Fruit fly (Drosophila melanogaster) whole organism, wandering third instar larva: ENCODE results near the gene CG10462.

Experiments used
- CG32264 ChIP-seq: fragments of 200-800 bp; sonication (Bioruptor generic); optimal IDR thresholded peaks from 2 replicates; lab custom pipeline; 2016; ENCODE audit warnings: missing biosample characterization, missing genetic modification characterization
- CG9705 ChIP-seq: fragments of 200-800 bp; sonication (Bioruptor generic); optimal IDR thresholded peaks from 2 replicates; lab custom pipeline; 2018; ENCODE audit warnings: missing biosample characterization, mild to moderate bottlenecking, missing genetic modification characterization
- CrebA ChIP-seq: fragments of 200-800 bp; sonication (Bioruptor generic); optimal IDR thresholded peaks from 2 replicates; lab custom pipeline; 2016; ENCODE audit warnings: missing biosample characterization, mild to moderate bottlenecking, missing genetic modification characterization, borderline replicate concordance
- Dfd ChIP-seq: fragments of >200 bp; optimal IDR thresholded peaks from 2 replicates; lab custom pipeline; 2017; ENCODE audit warnings: missing biosample characterization, missing genetic modification characterization
- Dif ChIP-seq: fragments of 200-275, 200-300 bp; sonication (Bioruptor generic); optimal IDR thresholded peaks from 2 replicates; lab custom pipeline; 2018; ENCODE audit warnings: missing biosample characterization, missing genetic modification characterization; ENCODE audit not compliant: partially characterized antibody
- GATAd ChIP-seq: sonication (Bioruptor generic); optimal IDR thresholded peaks from 2 replicates; lab custom pipeline; 2016; ENCODE audit warnings: missing biosample characterization, missing genetic modification characterization
- HLH106 ChIP-seq: fragments of 200-800 bp; optimal IDR thresholded peaks from 3 replicates; lab custom pipeline; 2019; ENCODE audit warnings: missing biosample characterization, mild to moderate bottlenecking, missing genetic modification characterization, moderate library complexity
- Hnf4 ChIP-seq: fragments of 200-800 bp; sonication (Bioruptor generic); optimal IDR thresholded peaks from 2 replicates; lab custom pipeline; 2016; ENCODE audit warnings: missing biosample characterization, mild to moderate bottlenecking, missing genetic modification characterization
- Hr78 ChIP-seq: fragments of >200 bp; optimal IDR thresholded peaks from 2 replicates; lab custom pipeline; 2017; ENCODE audit warnings: missing biosample characterization, missing genetic modification characterization
- Jra ChIP-seq: sonication (Bioruptor generic); optimal IDR thresholded peaks from 2 replicates; lab custom pipeline; 2016; ENCODE audit warnings: missing biosample characterization, missing genetic modification characterization
- Myc ChIP-seq: fragments of >200 bp; optimal IDR thresholded peaks from 2 replicates; lab custom pipeline; 2017
- N ChIP-seq: fragments of >200 bp; optimal IDR thresholded peaks from 2 replicates; lab custom pipeline; 2018; ENCODE audit warnings: missing biosample characterization, missing external identifiers, missing genetic modification characterization
- OdsH ChIP-seq: fragments of 200-800 bp; sonication (Bioruptor generic); optimal IDR thresholded peaks from 2 replicates; lab custom pipeline; 2016; ENCODE audit warnings: missing biosample characterization, mild to moderate bottlenecking, missing genetic modification characterization
- Sp1 ChIP-seq: fragments of 200-800 bp; sonication (Bioruptor generic); optimal IDR thresholded peaks from 3 replicates; lab custom pipeline; 2019; ENCODE audit warnings: missing biosample characterization, mild to moderate bottlenecking, missing genetic modification characterization, moderate library complexity
- br ChIP-seq: fragments of 200-800 bp; sonication (Bioruptor generic); optimal IDR thresholded peaks from 2 replicates; lab custom pipeline; 2016; ENCODE audit warnings: missing biosample characterization, missing genetic modification characterization
- dl ChIP-seq, 2 experiments: fragments of 175-275, 200-275 bp in 1 of 2; fragments of 200-275 bp in 1 of 2; sonication (Bioruptor generic); optimal IDR thresholded peaks; lab custom pipeline; 2018; ENCODE audit warnings: mild to moderate bottlenecking in 2 of 2, missing biosample characterization in 2 of 2, missing genetic modification characterization in 2 of 2, moderate library complexity in 2 of 2; ENCODE audit not compliant: partially characterized antibody in 2 of 2, insufficient read depth in 1 of 2
- dmrt93B ChIP-seq: fragments of 200-800 bp; sonication (Bioruptor generic); optimal IDR thresholded peaks from 2 replicates; lab custom pipeline; 2018; ENCODE audit warnings: missing biosample characterization, mild to moderate bottlenecking, missing genetic modification characterization
- foxo ChIP-seq, 2 experiments: fragments of 200-800 bp; sonication (Bioruptor generic); optimal IDR thresholded peaks; 2 replicates in 1 of 2; 3 replicates in 1 of 2; lab custom pipeline; 2016 to 2017; ENCODE audit warnings: missing biosample characterization in 2 of 2, missing genetic modification characterization in 2 of 2
- h ChIP-seq: fragments of 200-800 bp; sonication (Bioruptor generic); optimal IDR thresholded peaks from 3 replicates; lab custom pipeline; 2016; ENCODE audit warnings: missing biosample characterization, mild to moderate bottlenecking, missing genetic modification characterization
- jim ChIP-seq: fragments of 175-275, 200-325 bp; sonication (Bioruptor generic); optimal IDR thresholded peaks from 2 replicates; lab custom pipeline; 2016; ENCODE audit warnings: missing biosample characterization, mild to moderate bottlenecking, missing genetic modification characterization
- lola ChIP-seq: fragments of >200 bp; optimal IDR thresholded peaks from 2 replicates; lab custom pipeline; 2017; ENCODE audit warnings: missing biosample characterization, missing genetic modification characterization
- pan ChIP-seq: fragments of >200 bp; optimal IDR thresholded peaks from 2 replicates; lab custom pipeline; 2017
- psq ChIP-seq: fragments of 200-800 bp; sonication (Bioruptor generic); optimal IDR thresholded peaks from 3 replicates; lab custom pipeline; 2017; ENCODE audit warnings: missing biosample characterization, mild to moderate bottlenecking, missing genetic modification characterization, moderate library complexity
- sage ChIP-seq: fragments of 200-800 bp; sonication (Bioruptor generic); optimal IDR thresholded peaks from 2 replicates; lab custom pipeline; 2016; ENCODE audit warnings: missing biosample characterization, mild to moderate bottlenecking, missing genetic modification characterization
- sv ChIP-seq: fragments of 200-800 bp; sonication (Bioruptor generic); optimal IDR thresholded peaks from 3 replicates; lab custom pipeline; 2016; ENCODE audit warnings: missing biosample characterization, missing genetic modification characterization
- usp ChIP-seq: fragments of >200 bp; optimal IDR thresholded peaks from 2 replicates; lab custom pipeline; 2017; ENCODE audit warnings: missing biosample characterization, missing genetic modification characterization

CG10462 gene

dm6 chr2L:19735635-19736109, at the start of gene CG10462, which contains the start of gene Nf-YB:
Gene CG10462 (minus strand): TSS chr2L:19735980.
Gene Nf-YB (plus strand): TSS chr2L:19736044.
- no peak for TF ChIP-seq psq
- TF ChIP-seq Myc (lab: Kevin White, UChicago): peak; percentile 8
- TF ChIP-seq sv (GFP tag; lab: Kevin White, UChicago): no peak
- TF ChIP-seq lola (GFP tag; lab: Kevin White, UChicago): no peak
- no peak for TF ChIP-seq sage (GFP tag; lab: Kevin White, UChicago)
- no peak for TF ChIP-seq usp
- TF ChIP-seq N (GFP tag; lab: Kevin White, UChicago): no peak
- no peak for TF ChIP-seq OdsH
- TF ChIP-seq Hnf4 (GFP tag; lab: Kevin White, UChicago): no peak

dm6 chr2L:19784827-19785569, 49.2 kb upstream of the CG10462 start:
- TF ChIP-seq Myc (lab: Kevin White, UChicago) (no peak), Sp1 (GFP tag; lab: Kevin White, UChicago) (no peak)

dm6 chr2L:19774278-19774677, 38.5 kb upstream of the CG10462 start:
- no peak for TF ChIP-seq psq
- no peak for TF ChIP-seq pan
- no peak for TF ChIP-seq Jra (GFP tag; lab: Kevin White, UChicago)
- no peak for TF ChIP-seq jim (GFP tag; lab: Kevin White, UChicago)

dm6 chr2L:19769703-19770102, 33.9 kb upstream of the CG10462 start:
- TF ChIP-seq dl (GFP tag; optimal IDR thresholded peaks at IDR 0.05; lab: Kevin White, UChicago; ENCODE audit: insufficient read depth in 1 of 2, partially characterized antibody in 2 of 2) (no peak), usp (no peak), h (GFP tag; lab: Kevin White, UChicago) (no peak)

dm6 chr2L:19768967-19769366, 33.2 kb upstream of the CG10462 start, which contains the start of gene bsh:
Gene bsh (minus strand): TSS chr2L:19769067.
- TF ChIP-seq HLH106 (tag; lab: Kevin White, UChicago) (no peak), GATAd (no peak), h (GFP tag; lab: Kevin White, UChicago) (no peak), Hr78 (GFP tag; lab: Kevin White, UChicago) (no peak), sv (GFP tag; lab: Kevin White, UChicago) (no peak), OdsH (no peak), jim (GFP tag; lab: Kevin White, UChicago) (no peak), N (GFP tag; lab: Kevin White, UChicago) (no peak), CG32264 (no peak), Jra (GFP tag; lab: Kevin White, UChicago) (no peak)

dm6 chr2L:19765406-19765805, 29.6 kb upstream of the CG10462 start:
- TF ChIP-seq OdsH: no peak
- TF ChIP-seq Hr78 (GFP tag; lab: Kevin White, UChicago): no peak
- TF ChIP-seq CG32264: no peak
- TF ChIP-seq h (GFP tag; lab: Kevin White, UChicago): no peak
- TF ChIP-seq CG9705: no peak
- no peak for TF ChIP-seq foxo (GFP tag; optimal IDR thresholded peaks at IDR 0.05; lab: Kevin White, UChicago)
- no peak for TF ChIP-seq dmrt93B (GFP tag; lab: Kevin White, UChicago)
- no peak for TF ChIP-seq HLH106 (tag; lab: Kevin White, UChicago)
- no peak for TF ChIP-seq Hnf4 (GFP tag; lab: Kevin White, UChicago)
- TF ChIP-seq Jra (GFP tag; lab: Kevin White, UChicago): no peak

- TF ChIP-seq sv (GFP tag; lab: Kevin White, UChicago) (no peak), Dfd (no peak), CrebA (no peak), Dif (GFP tag; lab: Kevin White, UChicago) (peak; percentile 83), dl (GFP tag; optimal IDR thresholded peaks at IDR 0.05; lab: Kevin White, UChicago; ENCODE audit: insufficient read depth in 1 of 2, partially characterized antibody in 2 of 2) (peak; percentile 0 to 77), br (GFP tag; lab: Kevin White, UChicago) (no peak)
These were observed 28.9 kb upstream of the CG10462 start for dm6 chr2L:19764581-19765136.
